Worm (Caenorhabditis elegans): ENCODE data around the gene lin-8.

The lin-8 gene

ce11 chrII:3078496-3078895 lies 21.9 kb downstream of the lin-8 start, which contains the start of gene copb-1:
Gene copb-1, plus strand, starts transcription at chrII:3078796.
- TF ChIP-seq elt-3 (tag; optimal IDR thresholded peaks at IDR 0.05) (no peak), mml-1 (tag; optimal IDR thresholded peaks at IDR 0.05) (no peak), fos-1 (tag; optimal IDR thresholded peaks at IDR 0.05) (no peak), pqm-1 (tag; optimal IDR thresholded peaks at IDR 0.05) (no peak), unc-39 (tag; optimal IDR thresholded peaks at IDR 0.05) (no peak), nfya-1 (tag; optimal IDR thresholded peaks at IDR 0.05; ENCODE audit: insufficient read depth) (no peak), nhr-76 (tag; optimal IDR thresholded peaks at IDR 0.05) (no peak), ceh-16 (tag; optimal IDR thresholded peaks at IDR 0.05) (no peak)

ce11 chrII:3087134-3087533 lies 30.5 kb downstream of the lin-8 start:
- TF ChIP-seq elt-1 (tag; optimal IDR thresholded peaks at IDR 0.05), result no peak
- no peak for TF ChIP-seq tbx-2 (tag; optimal IDR thresholded peaks at IDR 0.05)
- no peak for TF ChIP-seq egl-27 (tag; optimal IDR thresholded peaks at IDR 0.05)
- TF ChIP-seq pha-4 (tag; optimal IDR thresholded peaks at IDR 0.05), result no peak
- TF ChIP-seq R02D3.7 (tag; optimal IDR thresholded peaks at IDR 0.05), result no peak
- no peak for TF ChIP-seq fos-1 (tag; optimal IDR thresholded peaks at IDR 0.05)
- TF ChIP-seq nhr-43 (tag; optimal IDR thresholded peaks at IDR 0.05; ENCODE audit: poor library complexity, severe bottlenecking), result no peak
- no peak for TF ChIP-seq ztf-4 (tag; optimal IDR thresholded peaks at IDR 0.05)
- no peak for TF ChIP-seq elt-3 (tag; optimal IDR thresholded peaks at IDR 0.05)
- no peak for TF ChIP-seq aly-2 (tag; optimal IDR thresholded peaks at IDR 0.05)
- TF ChIP-seq unc-62 (GFP tag; optimal IDR thresholded peaks at IDR 0.05), result no peak
- no peak for TF ChIP-seq sea-2 (GFP tag; optimal IDR thresholded peaks at IDR 0.05)
- no peak for TF ChIP-seq nhr-23 (tag; optimal IDR thresholded peaks at IDR 0.05)

- no peak for TF ChIP-seq tbx-2 (tag; optimal IDR thresholded peaks at IDR 0.05)
- no peak for TF ChIP-seq nhr-77 (tag; optimal IDR thresholded peaks at IDR 0.05)
- no peak for TF ChIP-seq fos-1 (tag; optimal IDR thresholded peaks at IDR 0.05)
- no peak for TF ChIP-seq lin-15B (tag; optimal IDR thresholded peaks at IDR 0.05)
- TF ChIP-seq fkh-2 (tag; optimal IDR thresholded peaks at IDR 0.05), result no peak
Observed at ce11 chrII:3091268-3091667, 34.6 kb downstream of the lin-8 start, which contains the start of gene srg-21. Gene srg-21, minus strand, starts transcription at chrII:3091368.

ce11 chrII:3093352-3093751 lies 36.7 kb downstream of the lin-8 start, which contains the start of gene srg-22:
Gene srg-22, minus strand, starts transcription at chrII:3093452.
- no peak for TF ChIP-seq fkh-10 (GFP tag; optimal IDR thresholded peaks at IDR 0.05)
- TF ChIP-seq zag-1 (tag; optimal IDR thresholded peaks at IDR 0.05), result no peak
- TF ChIP-seq lin-15B (tag; optimal IDR thresholded peaks at IDR 0.05), result no peak
- no peak for TF ChIP-seq ama-1 (optimal IDR thresholded peaks at IDR 0.05)
- no peak for TF ChIP-seq nhr-76 (tag; optimal IDR thresholded peaks at IDR 0.05)
- TF ChIP-seq ceh-82 (tag; optimal IDR thresholded peaks at IDR 0.05), result no peak
- TF ChIP-seq nhr-43 (tag; optimal IDR thresholded peaks at IDR 0.05; ENCODE audit: poor library complexity, severe bottlenecking), result no peak
- no peak for TF ChIP-seq ztf-11 (tag; optimal IDR thresholded peaks at IDR 0.05)
- no peak for TF ChIP-seq nhr-77 (tag; optimal IDR thresholded peaks at IDR 0.05)
- no peak for TF ChIP-seq nhr-12 (tag; optimal IDR thresholded peaks at IDR 0.05)
- TF ChIP-seq mdl-1 (tag; optimal IDR thresholded peaks at IDR 0.05), result no peak
- TF ChIP-seq nhr-237 (tag; optimal IDR thresholded peaks at IDR 0.05), result no peak
- no peak for TF ChIP-seq nhr-23 (tag; optimal IDR thresholded peaks at IDR 0.05)
- TF ChIP-seq unc-62 (GFP tag; optimal IDR thresholded peaks at IDR 0.05), result no peak
- TF ChIP-seq elt-3 (tag; optimal IDR thresholded peaks at IDR 0.05), result no peak
- TF ChIP-seq R02D3.7 (tag; optimal IDR thresholded peaks at IDR 0.05), result no peak
- TF ChIP-seq eor-1 (tag; optimal IDR thresholded peaks at IDR 0.05), result no peak
- no peak for TF ChIP-seq elt-2 (tag; optimal IDR thresholded peaks at IDR 0.05)
- TF ChIP-seq unc-39 (tag; optimal IDR thresholded peaks at IDR 0.05), result no peak

ce11 chrII:3096060-3096459 lies 39.4 kb downstream of the lin-8 start, which contains the start of gene srg-23:
Gene srg-23, minus strand, starts transcription at chrII:3096160.
- TF ChIP-seq nhr-76 (tag; optimal IDR thresholded peaks at IDR 0.05) (no peak), ztf-4 (tag; optimal IDR thresholded peaks at IDR 0.05) (no peak), nhr-28 (tag; optimal IDR thresholded peaks at IDR 0.05) (no peak), fos-1 (tag; optimal IDR thresholded peaks at IDR 0.05) (no peak), sea-2 (GFP tag; optimal IDR thresholded peaks at IDR 0.05) (no peak), daf-12 (tag; optimal IDR thresholded peaks at IDR 0.05) (no peak), nhr-67 (tag; optimal IDR thresholded peaks at IDR 0.05) (no peak), elt-1 (tag; optimal IDR thresholded peaks at IDR 0.05) (no peak), lsy-12 (tag; optimal IDR thresholded peaks at IDR 0.05) (no peak), ceh-28 (tag; optimal IDR thresholded peaks at IDR 0.05) (no peak), fkh-10 (GFP tag; optimal IDR thresholded peaks at IDR 0.05) (no peak), egl-27 (tag; optimal IDR thresholded peaks at IDR 0.05) (no peak), nhr-25 (tag; optimal IDR thresholded peaks at IDR 0.05) (no peak), nhr-77 (tag; optimal IDR thresholded peaks at IDR 0.05) (no peak), pha-4 (tag; optimal IDR thresholded peaks at IDR 0.05) (no peak), lin-39 (tag; optimal IDR thresholded peaks at IDR 0.05) (no peak), lin-15B (tag; optimal IDR thresholded peaks at IDR 0.05) (no peak), ceh-9 (tag; optimal IDR thresholded peaks at IDR 0.05) (no peak), fkh-2 (tag; optimal IDR thresholded peaks at IDR 0.05) (no peak)

Measured in whole organism, L3 larva.